Fruit fly (Drosophila melanogaster) whole organism, adult: ENCODE results near the gene CG14022.

Experiments
- CG11617 ChIP-seq: fragments of 200-800 bp; sonication (Bioruptor generic); optimal IDR thresholded peaks from 2 replicates; lab custom pipeline; 2017; ENCODE audit warnings: mild to moderate bottlenecking, missing biosample characterization, missing genetic modification reagents, missing genetic modification characterization
- CG12768 ChIP-seq: fragments of 200-800 bp; sonication (Bioruptor generic); optimal IDR thresholded peaks from 2 replicates; lab custom pipeline; 2017; ENCODE audit warnings: missing biosample characterization, missing genetic modification characterization, mild to moderate bottlenecking, moderate library complexity, missing genetic modification reagents
- CG14711 ChIP-seq: fragments of 200-800 bp; sonication (Bioruptor generic); optimal IDR thresholded peaks from 2 replicates; lab custom pipeline; 2018; ENCODE audit warnings: missing biosample characterization, mild to moderate bottlenecking, missing genetic modification characterization, moderate library complexity
- CG1620 ChIP-seq: fragments of 200-800 bp; sonication (Bioruptor generic); optimal IDR thresholded peaks from 2 replicates; lab custom pipeline; 2016; ENCODE audit warnings: missing biosample characterization, missing genetic modification characterization
- CG33017 ChIP-seq: fragments of 200-800 bp; sonication (Bioruptor generic); optimal IDR thresholded peaks from 2 replicates; lab custom pipeline; 2018; ENCODE audit warnings: missing biosample characterization, mild to moderate bottlenecking, missing genetic modification characterization, moderate library complexity
- CG5204 ChIP-seq: fragments of 200-800 bp; sonication (Bioruptor generic); optimal IDR thresholded peaks from 2 replicates; lab custom pipeline; 2016; ENCODE audit warnings: missing biosample characterization, missing genetic modification characterization
- CG7045 ChIP-seq: fragments of 200-800 bp; sonication (Bioruptor generic); optimal IDR thresholded peaks from 2 replicates; lab custom pipeline; 2017; ENCODE audit warnings: missing biosample characterization, mild to moderate bottlenecking, missing genetic modification characterization
- CG7101 ChIP-seq: fragments of 200-800 bp; sonication (Bioruptor generic); optimal IDR thresholded peaks from 2 replicates; lab custom pipeline; 2018; ENCODE audit warnings: missing biosample characterization, mild to moderate bottlenecking, missing genetic modification characterization, moderate library complexity
- Clk ChIP-seq: fragments of 200-800 bp; sonication (Bioruptor generic); optimal IDR thresholded peaks from 2 replicates; lab custom pipeline; 2017; ENCODE audit warnings: missing biosample characterization, missing genetic modification characterization
- Crg-1 ChIP-seq: fragments of 200-800 bp; sonication (Bioruptor generic); optimal IDR thresholded peaks from 2 replicates; lab custom pipeline; 2016; ENCODE audit warnings: missing biosample characterization, missing genetic modification characterization
- Hr96 ChIP-seq: fragments of 200-800 bp; sonication (Bioruptor generic); optimal IDR thresholded peaks from 2 replicates; lab custom pipeline; 2016; ENCODE audit warnings: missing biosample characterization, missing genetic modification characterization
- Mnt ChIP-seq: fragments of 200-800 bp; sonication (Bioruptor generic); optimal IDR thresholded peaks from 2 replicates; lab custom pipeline; 2016; ENCODE audit warnings: missing biosample characterization, mild to moderate bottlenecking, missing genetic modification characterization
- bab1 ChIP-seq: fragments of 200-800 bp; sonication (Bioruptor generic); optimal IDR thresholded peaks from 3 replicates; lab custom pipeline; 2019; ENCODE audit warnings: missing biosample characterization, mild to moderate bottlenecking, missing genetic modification characterization, moderate library complexity
- cic ChIP-seq: fragments of 200-800 bp; sonication (Bioruptor generic); optimal IDR thresholded peaks from 2 replicates; lab custom pipeline; 2017; ENCODE audit warnings: missing biosample characterization, mild to moderate bottlenecking, missing genetic modification characterization, moderate library complexity
- cnc ChIP-seq, 2 experiments: fragments of >200 bp; optimal IDR thresholded peaks; 2 replicates each; lab custom pipeline; 2017
- kay ChIP-seq: fragments of 200-800 bp; sonication (Bioruptor generic); peaks from one replicate; lab custom pipeline; 2016; ENCODE audit warnings: missing biosample characterization, missing genetic modification characterization, borderline replicate concordance
- ovo ChIP-seq: fragments of 200-800 bp; sonication (Bioruptor generic); optimal IDR thresholded peaks from 2 replicates; lab custom pipeline; 2016; ENCODE audit warnings: missing biosample characterization, missing genetic modification characterization
- pad ChIP-seq: fragments of 200-800 bp; sonication (Bioruptor generic); optimal IDR thresholded peaks from 3 replicates; lab custom pipeline; 2017; ENCODE audit warnings: missing biosample characterization, missing genetic modification characterization, mild to moderate bottlenecking, moderate library complexity, missing genetic modification reagents
- tj ChIP-seq: fragments of 200-800 bp; sonication (Bioruptor generic); optimal IDR thresholded peaks from 3 replicates; lab custom pipeline; 2017; ENCODE audit warnings: missing biosample characterization, mild to moderate bottlenecking, missing genetic modification characterization, moderate library complexity
- toe ChIP-seq: fragments of 200-800 bp; sonication (Bioruptor generic); optimal IDR thresholded peaks from 2 replicates; lab custom pipeline; 2016; ENCODE audit warnings: missing biosample characterization, missing genetic modification characterization

Gene CG14022

dm6 chr2L:5302692-5303043, 26.0 kb downstream of the CG14022 start:
- no peak for TF ChIP-seq Clk
- TF ChIP-seq tj (GFP tag; lab: Kevin White, UChicago): no peak
- no peak for TF ChIP-seq CG7101 (tag; lab: Kevin White, UChicago)
- no peak for TF ChIP-seq CG7045 (GFP tag; lab: Kevin White, UChicago)
- no peak for TF ChIP-seq cic (GFP tag; lab: Kevin White, UChicago)
- no peak for TF ChIP-seq toe (GFP tag; lab: Kevin White, UChicago)
- peak; percentile 25 for TF ChIP-seq Mnt (GFP tag; lab: Kevin White, UChicago)
- TF ChIP-seq CG33017 (tag; lab: Kevin White, UChicago): no peak
- TF ChIP-seq kay (GFP tag; lab: Kevin White, UChicago): peak; percentile 98
- TF ChIP-seq ovo (GFP tag; lab: Kevin White, UChicago): peak; percentile 3
- TF ChIP-seq cnc (optimal IDR thresholded peaks at IDR 0.05; lab: Kevin White, UChicago): no peak

- TF ChIP-seq CG12768 (peak; percentile 58), kay (GFP tag; lab: Kevin White, UChicago) (no peak), CG14711 (tag; lab: Kevin White, UChicago) (peak; percentile 65), toe (GFP tag; lab: Kevin White, UChicago) (peak; percentile 46), CG7101 (tag; lab: Kevin White, UChicago) (peak; percentile 71), CG11617 (GFP tag; lab: Kevin White, UChicago) (peak; percentile 29), CG5204 (GFP tag; lab: Kevin White, UChicago) (peak; percentile 77), Crg-1 (GFP tag; lab: Kevin White, UChicago) (peak; percentile 8), Hr96 (GFP tag; lab: Kevin White, UChicago) (peak; percentile 57), Mnt (GFP tag; lab: Kevin White, UChicago) (no peak), CG7045 (GFP tag; lab: Kevin White, UChicago) (peak; percentile 66), CG33017 (tag; lab: Kevin White, UChicago) (peak; percentile 67), Clk (no peak), pad (no peak), ovo (GFP tag; lab: Kevin White, UChicago) (peak; percentile 61), cnc (optimal IDR thresholded peaks at IDR 0.05; lab: Kevin White, UChicago) (peak in 1 of 2 experiments; percentile 21), bab1 (peak; percentile 38), CG1620 (GFP tag; lab: Kevin White, UChicago) (peak; percentile 1)
These were observed 26.4 kb downstream of the CG14022 start for dm6 chr2L:5302284-5302683.

- TF ChIP-seq tj (GFP tag; lab: Kevin White, UChicago): peak; percentile 33
- peak; percentile 6 for TF ChIP-seq CG33017 (tag; lab: Kevin White, UChicago)
- peak; percentile 63 for TF ChIP-seq Mnt (GFP tag; lab: Kevin White, UChicago)
- peak; percentile 82 for TF ChIP-seq kay (GFP tag; lab: Kevin White, UChicago)
- no peak for TF ChIP-seq Hr96 (GFP tag; lab: Kevin White, UChicago)
- peak; percentile 80 for TF ChIP-seq cic (GFP tag; lab: Kevin White, UChicago)
- TF ChIP-seq CG5204 (GFP tag; lab: Kevin White, UChicago): no peak
- no peak for TF ChIP-seq bab1
- TF ChIP-seq CG12768: peak; percentile 78
- peak; percentile 80 for TF ChIP-seq ovo (GFP tag; lab: Kevin White, UChicago)
- peak; percentile 99 for TF ChIP-seq Clk
- TF ChIP-seq pad: peak; percentile 39
These were observed 27.7 kb downstream of the CG14022 start for dm6 chr2L:5300785-5301616.

dm6 chr2L:5300237-5300668, 28.4 kb downstream of the CG14022 start:
- TF ChIP-seq kay (GFP tag; lab: Kevin White, UChicago) (no peak), CG7045 (GFP tag; lab: Kevin White, UChicago) (no peak), CG12768 (no peak), Hr96 (GFP tag; lab: Kevin White, UChicago) (no peak), pad (no peak), cic (GFP tag; lab: Kevin White, UChicago) (no peak), CG7101 (tag; lab: Kevin White, UChicago) (no peak), CG33017 (tag; lab: Kevin White, UChicago) (no peak), ovo (GFP tag; lab: Kevin White, UChicago) (no peak), tj (GFP tag; lab: Kevin White, UChicago) (no peak)

- TF ChIP-seq cic (GFP tag; lab: Kevin White, UChicago) (peak; percentile 17), tj (GFP tag; lab: Kevin White, UChicago) (no peak)
These were observed 29.1 kb downstream of the CG14022 start for dm6 chr2L:5299628-5299986.

- TF ChIP-seq tj (GFP tag; lab: Kevin White, UChicago): peak; percentile 86
- TF ChIP-seq Hr96 (GFP tag; lab: Kevin White, UChicago): no peak
- TF ChIP-seq CG33017 (tag; lab: Kevin White, UChicago): peak; percentile 74
- TF ChIP-seq CG1620 (GFP tag; lab: Kevin White, UChicago): peak; percentile 37
- TF ChIP-seq CG7045 (GFP tag; lab: Kevin White, UChicago): peak; percentile 15
- no peak for TF ChIP-seq kay (GFP tag; lab: Kevin White, UChicago)
- peak; percentile 69 for TF ChIP-seq CG11617 (GFP tag; lab: Kevin White, UChicago)
- peak; percentile 81 for TF ChIP-seq CG7101 (tag; lab: Kevin White, UChicago)
- TF ChIP-seq bab1: peak; percentile 80
- TF ChIP-seq CG5204 (GFP tag; lab: Kevin White, UChicago): peak; percentile 10
- TF ChIP-seq pad: peak; percentile 31
- TF ChIP-seq cnc (optimal IDR thresholded peaks at IDR 0.05; lab: Kevin White, UChicago): no peak
- TF ChIP-seq cic (GFP tag; lab: Kevin White, UChicago): no peak
- TF ChIP-seq CG14711 (tag; lab: Kevin White, UChicago): peak; percentile 75
- TF ChIP-seq ovo (GFP tag; lab: Kevin White, UChicago): peak; percentile 14
- TF ChIP-seq Mnt (GFP tag; lab: Kevin White, UChicago): peak; percentile 3
- TF ChIP-seq CG12768: peak; percentile 7
- TF ChIP-seq toe (GFP tag; lab: Kevin White, UChicago): no peak
- TF ChIP-seq Crg-1 (GFP tag; lab: Kevin White, UChicago): peak; percentile 54
- no peak for TF ChIP-seq Clk
These were observed 29.6 kb downstream of the CG14022 start for dm6 chr2L:5298978-5299627.
